Fruit fly (Drosophila melanogaster): ENCODE results near the gene RabGGTb.
A peak's percentile ranks its signal among the peaks of the same experiment; 100 is the strongest.

Gene RabGGTb

dm6 chr2L:2884683-2885502 lies 6.0 kb downstream of the RabGGTb start (continued):
- TF ChIP-seq lov (optimal IDR thresholded peaks at IDR 0.05) (no peak), lov (GFP tag; IDR thresholded peaks at IDR 0.05) (0 out of 3 replicates have a peak, but pooled peaks have one; percentile 59), slou (GFP tag; optimal IDR thresholded peaks at IDR 0.05) (no peak), odd (GFP tag; optimal IDR thresholded peaks at IDR 0.05) (no peak), CG18599 (GFP tag; optimal IDR thresholded peaks at IDR 0.05) (peak; percentile 29), da (GFP tag; optimal IDR thresholded peaks at IDR 0.05) (peak; percentile 68), dimm (GFP tag; IDR thresholded peaks at IDR 0.05) (no peak), bbx (GFP tag; IDR thresholded peaks at IDR 0.05; ENCODE audit: partially characterized antibody) (peak; percentile 70; the same call in 1 of the 2 replicates), sima (GFP tag; optimal IDR thresholded peaks at IDR 0.05) (no peak), BtbVII (GFP tag; optimal IDR thresholded peaks at IDR 0.05) (no peak), MBD-R2 (GFP tag; IDR thresholded peaks at IDR 0.05) (peak; percentile 74), sug (tag; optimal IDR thresholded peaks at IDR 0.05) (peak; percentile 74), CG7372 (GFP tag; IDR thresholded peaks at IDR 0.05) (no peak; the same call in 1 of the 2 replicates), Nf-YA (GFP tag; IDR thresholded peaks at IDR 0.05) (0 out of 2 replicates have a peak, but pooled peaks have one; percentile 21)

dm6 chr2L:2885503-2886225 lies 6.8 kb downstream of the RabGGTb start, which contains the start of the genes NTPase and lilli:
NTPase (minus strand) TSS chr2L:2885850.
lilli (plus strand) TSS chr2L:2885929.
- TF ChIP-seq CG34224 (GFP tag; IDR thresholded peaks at IDR 0.05; ENCODE audit: partially characterized antibody) (peak; percentile 93), CG9215 (GFP tag; IDR thresholded peaks at IDR 0.05) (no peak), Elba2 (GFP tag; optimal IDR thresholded peaks at IDR 0.05) (peak; percentile 18), Meics (GFP tag; optimal IDR thresholded peaks at IDR 0.05) (peak; percentile 19), zfh1 (GFP tag; IDR thresholded peaks at IDR 0.05) (peak; percentile 71), Gsc (GFP tag; IDR thresholded peaks at IDR 0.05) (no peak), CG12219 (GFP tag; optimal IDR thresholded peaks at IDR 0.05) (no peak), Dp (GFP tag; optimal IDR thresholded peaks at IDR 0.05) (peak; percentile 11), Hmx (GFP tag; optimal IDR thresholded peaks at IDR 0.05) (peak; percentile 68), B-H1 (GFP tag; IDR thresholded peaks at IDR 0.05) (peak; percentile 14; the same call in 1 of the 3 replicates), CG16813 (GFP tag; IDR thresholded peaks at IDR 0.05; ENCODE audit: partially characterized antibody) (peak; percentile 95), nerfin-2 (GFP tag; IDR thresholded peaks at IDR 0.05; ENCODE audit: partially characterized antibody) (peak; percentile 87), CG9817 (tag; optimal IDR thresholded peaks at IDR 0.05) (no peak), CG18764 (GFP tag; optimal IDR thresholded peaks at IDR 0.05) (peak; percentile 72), salm (tag; optimal IDR thresholded peaks at IDR 0.05) (no peak), sens (GFP tag) (peak; percentile 94), sr (GFP tag; IDR thresholded peaks at IDR 0.05) (no peak; the same call in 2 of the 3 replicates), dpn (GFP tag; optimal IDR thresholded peaks at IDR 0.05) (peak; percentile 72 to 76), ind (GFP tag; optimal IDR thresholded peaks at IDR 0.05) (peak; percentile 79), CG7357 (GFP tag; IDR thresholded peaks at IDR 0.05) (no peak), cas (GFP tag; IDR thresholded peaks at IDR 0.05) (peak; percentile 24; the same call in 1 of the 2 replicates), YL-1 (GFP tag; optimal IDR thresholded peaks at IDR 0.05) (peak; percentile 32), CG10209 (GFP tag; optimal IDR thresholded peaks at IDR 0.05) (peak; percentile 59), CHES-1-like (GFP tag; optimal IDR thresholded peaks at IDR 0.05) (peak; percentile 58), CG1603 (tag; optimal IDR thresholded peaks at IDR 0.05) (peak; percentile 57), Bgb (GFP tag; IDR thresholded peaks at IDR 0.05; ENCODE audit: partially characterized antibody) (peak; percentile 94), gt (GFP tag; IDR thresholded peaks at IDR 0.05) (no peak), CG18262 (tag; optimal IDR thresholded peaks at IDR 0.05) (peak; percentile 47), CoRest (tag; optimal IDR thresholded peaks at IDR 0.05) (peak; percentile 18), NC2β (GFP tag; optimal IDR thresholded peaks at IDR 0.05) (peak; percentile 51), CG15011 (GFP tag; optimal IDR thresholded peaks at IDR 0.05) (no peak), CG5180 (GFP tag; optimal IDR thresholded peaks at IDR 0.05) (peak; percentile 39), CG32532 (GFP tag; IDR thresholded peaks at IDR 0.05) (peak; percentile 9; the same call in 1 of the 2 replicates)

Measured in whole organism, embryonic.